Worm (Caenorhabditis elegans) whole organism, midembryonic: ENCODE results near the gene R01H2.8.

ENCODE experiments used
- cog-1 ChIP-seq: sonication (generic microtip); optimal IDR thresholded peaks from 2 replicates; lab custom pipeline; 2016; ENCODE audit warnings: missing genetic modification characterization, missing compliant biosample characterization
- flt-1 ChIP-seq: fragments of 200-800 bp; sonication (Bioruptor generic); IDR thresholded peaks from 2 replicates; pipeline ENCODE4 v1.3.6; 2022; ENCODE audit warnings: missing genetic modification characterization, missing compliant biosample characterization
- ztf-23 ChIP-seq: fragments of 200-800 bp; sonication (Bioruptor generic); IDR thresholded peaks from 2 replicates; pipeline ENCODE4 v1.3.6; 2022; ENCODE audit warnings: missing genetic modification reagents, missing genetic modification characterization, missing compliant biosample characterization

- TF ChIP-seq cog-1 (tag; lab: Kevin White, UChicago): no peak
- no peak; the same call in 1 of the 2 replicates for TF ChIP-seq flt-1 (GFP tag; lab: Robert Waterston, UW)
- no peak for TF ChIP-seq ztf-23
Observed at ce11 chrIII:7025839-7026238, 43.0 kb upstream of the R01H2.8 start.
